Fruit fly (Drosophila melanogaster): ENCODE measurements around the gene CG18094.

Gene CG18094

dm6 chr2L:19508361-19508918 is 18.4 kb downstream of the CG18094 start, which contains the start of gene cyst (continued):
- TF ChIP-seq HmgD (GFP tag; optimal IDR thresholded peaks at IDR 0.05) (peak; percentile 54), ems (GFP tag; optimal IDR thresholded peaks at IDR 0.05) (no peak), jigr1 (GFP tag; IDR thresholded peaks at IDR 0.05) (no peak), CG14441 (GFP tag; IDR thresholded peaks at IDR 0.05) (no peak), CG14860 (GFP tag; IDR thresholded peaks at IDR 0.05; ENCODE audit: partially characterized antibody) (peak; percentile 96), CG3065 (GFP tag; optimal IDR thresholded peaks at IDR 0.05) (no peak), fd3F (GFP tag; optimal IDR thresholded peaks at IDR 0.05) (no peak), Ets97D (GFP tag; optimal IDR thresholded peaks at IDR 0.05) (peak; percentile 90), pros (GFP tag; optimal IDR thresholded peaks at IDR 0.05) (no peak), CG10267 (tag; optimal IDR thresholded peaks at IDR 0.05) (peak; percentile 95), az2 (GFP tag; optimal IDR thresholded peaks at IDR 0.05) (no peak), HLH3B (GFP tag; IDR thresholded peaks at IDR 0.05) (no peak), NC2α (GFP tag; optimal IDR thresholded peaks at IDR 0.05) (no peak), Camta (GFP tag; optimal IDR thresholded peaks at IDR 0.05) (peak; percentile 49), CG17385 (GFP tag; optimal IDR thresholded peaks at IDR 0.05) (no peak), nom (GFP tag; optimal IDR thresholded peaks at IDR 0.05) (no peak), dmrt99B (tag; optimal IDR thresholded peaks at IDR 0.05) (no peak), en (GFP tag; optimal IDR thresholded peaks at IDR 0.05) (peak; percentile 20), mam (GFP tag; optimal IDR thresholded peaks at IDR 0.05) (peak; percentile 70), fd96Cb (tag; optimal IDR thresholded peaks at IDR 0.05) (no peak), CG33557 (GFP tag; optimal IDR thresholded peaks at IDR 0.05) (no peak), Dref (GFP tag; IDR thresholded peaks at IDR 0.05) (peak; percentile 69), pb (GFP tag; optimal IDR thresholded peaks at IDR 0.05) (no peak), CG13123 (GFP tag; optimal IDR thresholded peaks at IDR 0.05) (peak; percentile 14), CG1602 (GFP tag; optimal IDR thresholded peaks at IDR 0.05) (no peak), bab2 (GFP tag; optimal IDR thresholded peaks at IDR 0.05) (peak; percentile 13), CG6254 (GFP tag; optimal IDR thresholded peaks at IDR 0.05) (no peak), Lpt (GFP tag; optimal IDR thresholded peaks at IDR 0.05) (no peak), CG3281 (GFP tag; optimal IDR thresholded peaks at IDR 0.05) (peak; percentile 31), pum (GFP tag; optimal IDR thresholded peaks at IDR 0.05) (no peak), sc (optimal IDR thresholded peaks at IDR 0.05) (no peak), sc (GFP tag; optimal IDR thresholded peaks at IDR 0.05) (no peak), cg (GFP tag; optimal IDR thresholded peaks at IDR 0.05) (peak; percentile 91), grn (GFP tag; optimal IDR thresholded peaks at IDR 0.05) (no peak), tup (GFP tag; optimal IDR thresholded peaks at IDR 0.05) (no peak), Hr51 (GFP tag; optimal IDR thresholded peaks at IDR 0.05) (no peak), CG18599 (GFP tag; optimal IDR thresholded peaks at IDR 0.05) (no peak), tio (GFP tag; optimal IDR thresholded peaks at IDR 0.05) (no peak), slbo (GFP tag; IDR thresholded peaks at IDR 0.05) (peak; percentile 55; the same call in 1 of the 2 replicates), maf-S (GFP tag; optimal IDR thresholded peaks at IDR 0.05) (peak; percentile 34), Lhr (GFP tag; optimal IDR thresholded peaks at IDR 0.05) (peak; percentile 80), otp (GFP tag; IDR thresholded peaks at IDR 0.05) (no peak), CG7372 (GFP tag; IDR thresholded peaks at IDR 0.05) (no peak), CG11723 (GFP tag; optimal IDR thresholded peaks at IDR 0.05) (no peak), Ada2b (GFP tag; IDR thresholded peaks at IDR 0.05) (no peak), CG8388 (GFP tag; optimal IDR thresholded peaks at IDR 0.05) (no peak), CG3838 (GFP tag; optimal IDR thresholded peaks at IDR 0.05) (no peak), Eip74EF (GFP tag; optimal IDR thresholded peaks at IDR 0.05) (no peak), pho (GFP tag; optimal IDR thresholded peaks at IDR 0.05) (peak; percentile 43), aop (GFP tag; IDR thresholded peaks at IDR 0.05) (no peak), Ravus (GFP tag; IDR thresholded peaks at IDR 0.05) (no peak)
